Fruit fly (Drosophila melanogaster): ENCODE results near the gene SmD2.

SmD2 gene

dm6 chr3R:6381784-6382183, 36.1 kb upstream of the SmD2 start:
- TF ChIP-seq CG7101 (tag; optimal IDR thresholded peaks at IDR 0.05) (no peak), CG1620 (GFP tag; optimal IDR thresholded peaks at IDR 0.05) (no peak), CG14711 (tag; optimal IDR thresholded peaks at IDR 0.05) (no peak), CG5204 (GFP tag; optimal IDR thresholded peaks at IDR 0.05) (no peak), CG7045 (GFP tag; optimal IDR thresholded peaks at IDR 0.05) (no peak), ovo (GFP tag; optimal IDR thresholded peaks at IDR 0.05) (no peak), pad (GFP tag; optimal IDR thresholded peaks at IDR 0.05) (no peak), CG12768 (GFP tag; optimal IDR thresholded peaks at IDR 0.05) (no peak), CG11617 (GFP tag; optimal IDR thresholded peaks at IDR 0.05) (no peak), Crg-1 (GFP tag; optimal IDR thresholded peaks at IDR 0.05) (no peak), Clk (GFP tag; optimal IDR thresholded peaks at IDR 0.05) (no peak), Hr96 (GFP tag; optimal IDR thresholded peaks at IDR 0.05) (no peak)

- TF ChIP-seq CG11617 (GFP tag; optimal IDR thresholded peaks at IDR 0.05) (no peak), Clk (GFP tag; optimal IDR thresholded peaks at IDR 0.05) (no peak), pad (GFP tag; optimal IDR thresholded peaks at IDR 0.05) (no peak), CG1620 (GFP tag; optimal IDR thresholded peaks at IDR 0.05) (peak; percentile 10), CG33017 (tag; optimal IDR thresholded peaks at IDR 0.05) (no peak), Crg-1 (GFP tag; optimal IDR thresholded peaks at IDR 0.05) (peak; percentile 5), CG7101 (tag; optimal IDR thresholded peaks at IDR 0.05) (peak; percentile 31), toe (GFP tag; optimal IDR thresholded peaks at IDR 0.05) (no peak), CG14711 (tag; optimal IDR thresholded peaks at IDR 0.05) (no peak), Mnt (GFP tag; optimal IDR thresholded peaks at IDR 0.05) (peak; percentile 31), CG7045 (GFP tag; optimal IDR thresholded peaks at IDR 0.05) (no peak), ovo (GFP tag; optimal IDR thresholded peaks at IDR 0.05) (no peak), bab1 (GFP tag; optimal IDR thresholded peaks at IDR 0.05) (peak; percentile 73)
Observed at dm6 chr3R:6380129-6380528, 34.4 kb upstream of the SmD2 start, which contains the start of the genes CG1024 and TfIIFalpha. Gene CG1024 (minus strand): TSS chr3R:6380328. Gene TfIIFalpha (plus strand): TSS chr3R:6380467.

DNA sequence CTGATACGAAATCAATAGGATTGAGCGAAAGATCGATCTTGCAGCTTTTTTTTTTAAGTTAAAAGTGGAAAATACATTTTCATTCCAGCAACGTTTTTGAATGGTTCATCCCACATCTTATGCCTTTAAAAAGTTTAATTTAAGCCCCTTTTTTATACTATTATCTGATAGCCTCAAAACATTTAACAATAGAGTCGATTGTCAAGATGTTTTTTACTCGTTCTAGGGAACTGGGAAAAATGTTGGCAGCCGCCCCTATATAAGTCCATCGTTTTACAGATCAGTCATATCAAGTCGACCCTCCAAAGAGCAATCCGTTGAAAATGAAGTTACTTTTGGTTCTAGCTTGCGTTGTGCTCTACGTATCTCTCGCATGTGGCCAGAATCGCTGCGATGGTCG, 31.8 kb upstream of the SmD2 start, which contains the start of gene CG42537:
TSS of gene CG42537 (plus strand) at position 301 of the 400 bp plus-strand sequence.
- TF ChIP-seq Mnt (GFP tag; optimal IDR thresholded peaks at IDR 0.05) (no peak), CG33017 (tag; optimal IDR thresholded peaks at IDR 0.05) (no peak), CG12768 (GFP tag; optimal IDR thresholded peaks at IDR 0.05) (no peak), CG14711 (tag; optimal IDR thresholded peaks at IDR 0.05) (no peak), Crg-1 (GFP tag; optimal IDR thresholded peaks at IDR 0.05) (no peak), kay (GFP tag; ENCODE audit: borderline replicate concordance) (no peak), pad (GFP tag; optimal IDR thresholded peaks at IDR 0.05) (no peak), ovo (GFP tag; optimal IDR thresholded peaks at IDR 0.05) (no peak), cnc (optimal IDR thresholded peaks at IDR 0.05) (no peak), bab1 (GFP tag; optimal IDR thresholded peaks at IDR 0.05) (no peak), toe (GFP tag; optimal IDR thresholded peaks at IDR 0.05) (no peak)

dm6 chr3R:6375944-6376343, 30.2 kb upstream of the SmD2 start, which contains the start of gene CRAT:
Gene CRAT (minus strand): TSS chr3R:6376044.
- TF ChIP-seq pad (GFP tag; optimal IDR thresholded peaks at IDR 0.05) (no peak), cnc (optimal IDR thresholded peaks at IDR 0.05) (no peak), CG11617 (GFP tag; optimal IDR thresholded peaks at IDR 0.05) (no peak), Mnt (GFP tag; optimal IDR thresholded peaks at IDR 0.05) (no peak), tj (GFP tag; optimal IDR thresholded peaks at IDR 0.05) (no peak), kay (GFP tag; ENCODE audit: borderline replicate concordance) (no peak), Hr96 (GFP tag; optimal IDR thresholded peaks at IDR 0.05) (no peak)

DNA sequence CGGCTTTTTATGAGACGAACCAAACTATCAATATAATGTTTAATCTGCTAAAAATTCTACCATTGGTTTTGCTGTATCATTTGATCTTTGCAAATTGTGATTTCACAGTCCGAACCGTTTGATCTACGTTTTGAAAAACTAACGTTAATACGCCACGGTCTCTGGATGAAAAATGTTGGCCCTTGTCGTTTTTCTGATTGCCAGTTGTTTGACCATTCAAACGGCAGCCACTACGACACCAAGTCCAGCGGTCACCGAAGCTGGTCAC, 28.5 kb upstream of the SmD2 start, which contains the start of gene CG42564:
TSS of gene CG42564 (plus strand) at position 169 of the 268 bp plus-strand sequence.
- no peak for TF ChIP-seq CG12768 (GFP tag; optimal IDR thresholded peaks at IDR 0.05)
- TF ChIP-seq cic (GFP tag; optimal IDR thresholded peaks at IDR 0.05): no peak
- no peak for TF ChIP-seq CG7101 (tag; optimal IDR thresholded peaks at IDR 0.05)
- TF ChIP-seq CG7045 (GFP tag; optimal IDR thresholded peaks at IDR 0.05): no peak
- no peak for TF ChIP-seq CG14711 (tag; optimal IDR thresholded peaks at IDR 0.05)
- TF ChIP-seq Clk (GFP tag; optimal IDR thresholded peaks at IDR 0.05): no peak
- no peak for TF ChIP-seq CG33017 (tag; optimal IDR thresholded peaks at IDR 0.05)
- no peak for TF ChIP-seq tj (GFP tag; optimal IDR thresholded peaks at IDR 0.05)
- TF ChIP-seq CG5204 (GFP tag; optimal IDR thresholded peaks at IDR 0.05): no peak
- TF ChIP-seq Hr96 (GFP tag; optimal IDR thresholded peaks at IDR 0.05): no peak
- TF ChIP-seq kay (GFP tag; ENCODE audit: borderline replicate concordance): no peak
- TF ChIP-seq CG11617 (GFP tag; optimal IDR thresholded peaks at IDR 0.05): no peak
- TF ChIP-seq CG1620 (GFP tag; optimal IDR thresholded peaks at IDR 0.05): no peak
- TF ChIP-seq bab1 (GFP tag; optimal IDR thresholded peaks at IDR 0.05): no peak

- TF ChIP-seq kay (GFP tag; ENCODE audit: borderline replicate concordance): no peak
- peak; percentile 30 for TF ChIP-seq CG7045 (GFP tag; optimal IDR thresholded peaks at IDR 0.05)
- peak; percentile 40 for TF ChIP-seq CG7101 (tag; optimal IDR thresholded peaks at IDR 0.05)
- TF ChIP-seq cic (GFP tag; optimal IDR thresholded peaks at IDR 0.05): peak; percentile 26
- TF ChIP-seq CG1620 (GFP tag; optimal IDR thresholded peaks at IDR 0.05): peak; percentile 42
- peak; percentile 27 for TF ChIP-seq CG12768 (GFP tag; optimal IDR thresholded peaks at IDR 0.05)
- TF ChIP-seq cnc (optimal IDR thresholded peaks at IDR 0.05): no peak
- TF ChIP-seq CG5204 (GFP tag; optimal IDR thresholded peaks at IDR 0.05): no peak
- TF ChIP-seq CG33017 (tag; optimal IDR thresholded peaks at IDR 0.05): peak; percentile 64
- TF ChIP-seq bab1 (GFP tag; optimal IDR thresholded peaks at IDR 0.05): peak; percentile 29
- peak; percentile 43 for TF ChIP-seq CG11617 (GFP tag; optimal IDR thresholded peaks at IDR 0.05)
- no peak for TF ChIP-seq pad (GFP tag; optimal IDR thresholded peaks at IDR 0.05)
- no peak for TF ChIP-seq tj (GFP tag; optimal IDR thresholded peaks at IDR 0.05)
- TF ChIP-seq toe (GFP tag; optimal IDR thresholded peaks at IDR 0.05): peak; percentile 43
- peak; percentile 9 for TF ChIP-seq Hr96 (GFP tag; optimal IDR thresholded peaks at IDR 0.05)
- TF ChIP-seq CG14711 (tag; optimal IDR thresholded peaks at IDR 0.05): peak; percentile 29
- TF ChIP-seq ovo (GFP tag; optimal IDR thresholded peaks at IDR 0.05): peak; percentile 6
- TF ChIP-seq Crg-1 (GFP tag; optimal IDR thresholded peaks at IDR 0.05): peak; percentile 42
Observed at dm6 chr3R:6373512-6374306, 28.0 kb upstream of the SmD2 start.
